Worm (Caenorhabditis elegans): ENCODE data around the gene tsp-2.

DNA sequence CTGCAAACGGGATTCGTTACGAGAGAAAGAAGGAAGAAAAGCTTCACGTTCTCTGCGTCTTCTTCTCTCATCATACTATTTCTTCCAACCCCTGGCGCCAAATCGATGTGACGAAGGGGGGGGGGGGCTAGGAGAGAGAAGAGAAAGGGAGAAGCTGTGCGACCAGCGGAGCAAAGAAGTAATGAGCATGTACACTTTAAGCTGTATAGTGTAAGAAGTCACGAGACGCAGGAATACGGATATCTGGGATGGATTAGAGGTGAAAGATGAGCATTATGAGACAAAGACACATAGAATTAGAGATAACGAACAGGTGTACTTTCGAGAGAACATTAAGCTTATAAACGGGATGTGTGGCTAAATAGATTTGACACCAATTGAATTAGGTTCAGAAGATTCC, 36.0 kb downstream of the tsp-2 start:
- TF ChIP-seq pqm-1 (tag; optimal IDR thresholded peaks at IDR 0.05) (no peak), lim-6 (tag; optimal IDR thresholded peaks at IDR 0.05) (no peak), unc-55 (GFP tag; optimal IDR thresholded peaks at IDR 0.05) (peak; percentile 51)

Measured in whole organism, late embryonic.